Fruit fly (Drosophila melanogaster): Measurements from ENCODE around the gene loh.

Gene loh

DNA sequence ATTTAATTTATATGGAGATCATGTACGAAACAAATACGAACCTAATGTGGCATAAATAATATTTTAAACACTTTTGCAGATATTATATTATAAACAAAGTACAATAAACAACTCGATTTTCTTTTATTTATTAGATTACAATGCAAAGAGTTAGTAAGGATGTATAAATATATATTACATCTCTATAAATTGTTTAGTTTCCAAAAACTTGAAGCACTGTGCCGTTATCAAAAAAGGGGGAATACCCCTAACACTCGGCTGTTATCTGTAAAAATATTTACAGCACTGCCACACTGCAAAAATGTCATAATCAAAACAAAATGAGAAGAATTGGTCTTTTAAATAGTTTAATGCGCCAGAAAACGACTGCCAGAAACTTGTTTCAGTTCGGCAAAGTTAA, 13.8 kb upstream of the loh start, which contains the start of gene CG5188 (continued):
- TF ChIP-seq CG10669 (GFP tag; optimal IDR thresholded peaks at IDR 0.05) (no peak), CG31627 (GFP tag; optimal IDR thresholded peaks at IDR 0.05) (peak; percentile 16), CG15336 (GFP tag; IDR thresholded peaks at IDR 0.05) (peak; percentile 69), CG16779 (tag; optimal IDR thresholded peaks at IDR 0.05) (no peak), CG8119 (GFP tag; IDR thresholded peaks at IDR 0.05) (no peak; the same call in 1 of the 3 replicates), CG7368 (GFP tag; optimal IDR thresholded peaks at IDR 0.05) (no peak), vri (GFP tag; optimal IDR thresholded peaks at IDR 0.05) (no peak)

DNA sequence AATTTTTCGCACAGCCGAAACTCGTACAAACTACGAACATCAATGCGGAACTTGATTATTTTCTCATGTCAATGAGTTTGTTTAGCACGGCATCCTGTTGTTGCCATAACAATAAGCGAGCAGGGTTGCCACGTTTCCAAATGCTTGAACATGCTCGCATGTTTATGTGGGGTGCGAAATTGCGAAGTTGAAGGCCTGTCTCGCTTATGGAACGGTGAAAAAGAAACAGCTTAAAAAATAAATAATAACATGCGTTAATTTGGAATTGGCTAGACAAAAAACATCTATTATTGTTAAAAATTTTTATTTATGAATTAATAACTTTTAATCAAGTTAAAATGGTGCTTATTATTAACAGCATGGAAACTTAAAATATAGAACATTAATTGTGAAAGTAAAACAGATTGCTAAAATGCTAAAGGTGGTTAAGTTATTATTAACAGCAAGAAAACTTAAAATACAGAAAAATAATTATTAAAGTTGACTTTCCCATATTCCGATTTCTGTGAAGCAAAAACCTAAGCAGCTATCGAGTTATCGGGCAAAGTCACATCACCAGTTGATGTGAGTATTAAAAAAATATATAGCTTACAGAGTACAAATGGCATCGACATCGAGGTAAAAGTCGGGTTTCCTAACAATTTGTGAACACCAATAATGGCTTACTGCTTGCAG, 11.4 kb upstream of the loh start, which contains the start of the genes Bug22 and TfIIB:
Gene Bug22, minus strand, starts transcription at position 117 of the 675 bp plus-strand sequence.
Gene TfIIB, plus strand, starts transcription at position 537 of the 675 bp plus-strand sequence.
- TF ChIP-seq CG8319 (GFP tag; optimal IDR thresholded peaks at IDR 0.05): peak; percentile 25
- peak; percentile 74 for TF ChIP-seq acj6 (GFP tag; optimal IDR thresholded peaks at IDR 0.05)
- peak; percentile 41 for TF ChIP-seq Sox15 (GFP tag; optimal IDR thresholded peaks at IDR 0.05)
- TF ChIP-seq CG6792 (GFP tag; optimal IDR thresholded peaks at IDR 0.05): peak; percentile 57
- no peak for TF ChIP-seq Sox14 (GFP tag; optimal IDR thresholded peaks at IDR 0.05)
- peak; percentile 69 for TF ChIP-seq topi (GFP tag; optimal IDR thresholded peaks at IDR 0.05)
- no peak for TF ChIP-seq ss (GFP tag; optimal IDR thresholded peaks at IDR 0.05)
- peak; percentile 53 for TF ChIP-seq Ets96B (tag; optimal IDR thresholded peaks at IDR 0.05)
- TF ChIP-seq lz (GFP tag; optimal IDR thresholded peaks at IDR 0.05): peak; percentile 72
- peak; percentile 59 for TF ChIP-seq CG3032 (tag; optimal IDR thresholded peaks at IDR 0.05)
- TF ChIP-seq cyc (GFP tag; optimal IDR thresholded peaks at IDR 0.05): peak; percentile 78
- peak; percentile 68 for TF ChIP-seq fkh (GFP tag; optimal IDR thresholded peaks at IDR 0.05)
- TF ChIP-seq CG34406 (GFP tag; optimal IDR thresholded peaks at IDR 0.05): peak; percentile 64
- TF ChIP-seq Eip78C (GFP tag): peak; percentile 91
- peak; percentile 82 for TF ChIP-seq esn (GFP tag; optimal IDR thresholded peaks at IDR 0.05)
- TF ChIP-seq CG6163 (GFP tag; IDR thresholded peaks at IDR 0.05): peak; percentile 71; the same call in 2 of the 3 replicates
- no peak for TF ChIP-seq dsx (GFP tag; optimal IDR thresholded peaks at IDR 0.05; ENCODE audit: poor library complexity, severe bottlenecking)
- TF ChIP-seq Eip75B (GFP tag; optimal IDR thresholded peaks at IDR 0.05): no peak
- TF ChIP-seq pdm3 (GFP tag; optimal IDR thresholded peaks at IDR 0.05): no peak
- peak; percentile 75 for TF ChIP-seq CG31627 (GFP tag; optimal IDR thresholded peaks at IDR 0.05)
- TF ChIP-seq CG15336 (GFP tag; IDR thresholded peaks at IDR 0.05): 0 out of 2 replicates have a peak, but pooled peaks have one; percentile 30

DNA sequence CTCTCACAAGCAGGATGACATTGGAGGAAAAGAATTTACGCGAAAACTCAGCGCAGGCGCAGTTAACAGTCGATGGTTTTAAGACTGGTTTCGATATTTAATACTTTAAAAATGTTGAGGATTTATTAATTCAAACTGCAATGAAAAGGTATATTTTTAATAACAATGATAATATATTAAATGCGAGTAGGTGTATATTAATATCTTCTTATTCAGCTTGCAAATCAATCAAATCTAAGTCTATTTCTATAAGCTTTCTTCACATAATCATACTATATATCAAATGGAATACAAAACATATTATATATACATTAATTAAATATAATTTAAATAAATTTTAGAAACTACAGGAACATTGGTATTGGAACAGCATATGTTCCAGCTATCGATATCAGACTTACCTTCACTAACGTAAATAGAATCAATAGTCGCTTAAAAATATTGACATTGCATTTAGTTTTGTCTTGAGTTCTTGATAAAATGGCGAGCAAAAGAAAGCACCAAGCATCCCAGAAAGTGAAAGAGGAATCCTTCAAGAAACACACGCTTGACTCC, 6.7 kb upstream of the loh start, which contains the start of the genes TBC1D16 and holn1:
Gene TBC1D16, minus strand, starts transcription at position 51 of the 555 bp plus-strand sequence.
Gene holn1, plus strand, starts transcription at position 390 of the 555 bp plus-strand sequence.
- TF ChIP-seq CG6808 (GFP tag; optimal IDR thresholded peaks at IDR 0.05) (no peak), fkh (GFP tag; optimal IDR thresholded peaks at IDR 0.05) (peak; percentile 96)

DNA sequence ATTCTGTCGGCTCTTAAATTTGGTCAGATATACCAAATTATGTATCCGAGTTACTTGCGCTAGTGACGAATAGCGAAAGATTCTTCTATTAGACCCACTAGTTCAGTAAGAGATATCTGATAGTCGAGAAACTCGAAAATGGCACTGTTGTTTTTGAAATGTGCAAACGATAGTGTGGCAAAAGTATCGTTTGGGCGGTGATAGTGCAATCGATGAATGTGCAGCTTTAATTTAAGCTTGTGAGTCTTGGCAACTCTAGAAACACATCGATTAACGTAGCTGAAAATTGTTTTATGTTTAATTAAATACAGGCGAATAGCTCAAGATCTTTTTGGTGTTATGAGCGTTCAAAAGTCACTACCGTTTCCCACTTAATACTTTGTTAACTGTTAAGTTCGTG, 5.0 kb upstream of the loh start, which contains the start of gene STUB1:
Gene STUB1, plus strand, starts transcription at position 232 of the 400 bp plus-strand sequence.
- TF ChIP-seq CG32006 (GFP tag; optimal IDR thresholded peaks at IDR 0.05): no peak
- TF ChIP-seq CG11902 (GFP tag; optimal IDR thresholded peaks at IDR 0.05): no peak
- TF ChIP-seq CG10631 (GFP tag; optimal IDR thresholded peaks at IDR 0.05): no peak
- no peak for TF ChIP-seq CG34406 (GFP tag; optimal IDR thresholded peaks at IDR 0.05)
- no peak for TF ChIP-seq Ets21C (GFP tag; optimal IDR thresholded peaks at IDR 0.05)
- no peak for TF ChIP-seq CG6163 (GFP tag; IDR thresholded peaks at IDR 0.05)
- TF ChIP-seq CG15336 (GFP tag; IDR thresholded peaks at IDR 0.05): no peak
- peak; percentile 8 for TF ChIP-seq CG31627 (GFP tag; optimal IDR thresholded peaks at IDR 0.05)
- no peak for TF ChIP-seq cyc (GFP tag; optimal IDR thresholded peaks at IDR 0.05)
- no peak for TF ChIP-seq ss (GFP tag; optimal IDR thresholded peaks at IDR 0.05)
- no peak for TF ChIP-seq dsx (GFP tag; optimal IDR thresholded peaks at IDR 0.05; ENCODE audit: poor library complexity, severe bottlenecking)
- no peak for TF ChIP-seq achi (GFP tag; optimal IDR thresholded peaks at IDR 0.05)
- no peak for TF ChIP-seq spab (GFP tag; optimal IDR thresholded peaks at IDR 0.05)
- TF ChIP-seq Hr39 (GFP tag; optimal IDR thresholded peaks at IDR 0.05): no peak
- TF ChIP-seq esn (GFP tag; optimal IDR thresholded peaks at IDR 0.05): peak; percentile 36
- TF ChIP-seq Gug (GFP tag; IDR thresholded peaks at IDR 0.05): no peak
- no peak for TF ChIP-seq topi (GFP tag; optimal IDR thresholded peaks at IDR 0.05)
- no peak for TF ChIP-seq Met (GFP tag; optimal IDR thresholded peaks at IDR 0.05)
- no peak for TF ChIP-seq CG3032 (tag; optimal IDR thresholded peaks at IDR 0.05)
- TF ChIP-seq fkh (GFP tag; optimal IDR thresholded peaks at IDR 0.05): peak; percentile 14
- no peak for TF ChIP-seq acj6 (GFP tag; optimal IDR thresholded peaks at IDR 0.05)
- no peak for TF ChIP-seq Sox15 (GFP tag; optimal IDR thresholded peaks at IDR 0.05)

All from whole organism, prepupa.